Fruit fly (Drosophila melanogaster): Measurements from ENCODE around the gene GNBP3.

Gene GNBP3

DNA sequence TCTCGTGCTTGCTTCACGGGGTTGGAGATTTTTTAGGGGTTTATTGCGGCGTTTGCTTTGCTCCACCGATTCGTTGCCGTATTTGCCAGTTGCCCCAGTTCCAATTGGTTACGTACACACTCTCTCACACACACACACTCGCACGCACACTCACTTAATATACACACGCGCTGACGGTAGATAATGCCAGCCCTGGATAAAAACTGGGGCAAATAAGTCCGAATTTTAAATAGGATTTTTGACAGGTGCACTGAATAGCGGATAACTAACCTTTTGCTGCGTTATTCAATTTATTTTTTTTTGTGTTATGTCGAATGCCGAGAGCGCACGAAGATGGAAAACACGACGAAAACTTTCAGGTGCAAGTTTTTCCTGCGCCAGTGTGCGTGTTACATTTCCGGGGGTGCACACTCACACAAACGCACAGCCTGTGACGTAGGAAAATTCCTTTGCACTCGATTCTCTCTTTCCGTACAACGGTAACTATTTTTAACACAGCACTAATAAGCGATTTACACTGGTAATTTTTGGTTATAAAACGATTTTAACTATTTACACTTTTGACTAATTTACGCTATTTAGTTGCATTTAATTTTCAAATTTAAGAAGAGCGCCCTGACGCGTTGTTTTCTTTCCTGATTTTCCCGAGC is 2.1 kb upstream of the GNBP3 start:
- TF ChIP-seq CTCF (optimal IDR thresholded peaks at IDR 0.05) (no peak), CG8478 (optimal IDR thresholded peaks at IDR 0.05) (no peak)

DNA sequence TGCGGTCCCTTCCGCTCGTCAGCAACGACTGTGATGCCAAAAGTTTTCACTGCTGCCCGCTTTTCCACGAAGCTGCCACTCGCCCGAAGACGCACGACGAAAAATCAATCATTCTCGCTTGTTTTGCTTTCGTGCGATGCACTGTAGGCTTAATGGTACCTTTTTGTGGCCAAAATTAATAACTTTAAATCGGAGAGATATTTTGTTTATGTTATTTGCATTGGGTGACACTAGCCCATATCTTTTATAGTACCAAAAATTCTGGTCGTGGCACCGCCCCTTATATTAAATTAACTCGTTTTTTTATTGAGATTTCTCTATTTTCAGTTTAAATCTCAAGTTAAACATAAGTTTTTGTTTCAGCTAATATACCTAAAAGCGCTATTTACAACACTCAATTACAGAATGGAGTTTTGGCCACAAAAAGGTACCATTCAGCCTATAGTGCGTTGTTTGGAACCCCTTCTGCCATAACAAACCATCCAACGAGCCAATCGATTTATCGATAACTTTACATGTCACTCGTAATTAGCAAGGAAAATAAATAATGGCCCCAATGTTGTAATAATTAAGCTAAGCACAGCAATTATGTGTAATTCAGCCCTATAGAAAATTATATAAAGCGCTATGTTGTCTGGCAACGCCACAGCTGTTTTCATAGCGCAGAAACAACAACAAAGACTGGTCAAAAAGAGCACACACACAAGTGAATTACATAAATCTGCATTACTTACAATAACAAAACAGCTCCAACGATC is 1.4 kb upstream of the GNBP3 start:
- TF ChIP-seq CTCF (optimal IDR thresholded peaks at IDR 0.05) (no peak), CG8478 (optimal IDR thresholded peaks at IDR 0.05) (no peak)

DNA sequence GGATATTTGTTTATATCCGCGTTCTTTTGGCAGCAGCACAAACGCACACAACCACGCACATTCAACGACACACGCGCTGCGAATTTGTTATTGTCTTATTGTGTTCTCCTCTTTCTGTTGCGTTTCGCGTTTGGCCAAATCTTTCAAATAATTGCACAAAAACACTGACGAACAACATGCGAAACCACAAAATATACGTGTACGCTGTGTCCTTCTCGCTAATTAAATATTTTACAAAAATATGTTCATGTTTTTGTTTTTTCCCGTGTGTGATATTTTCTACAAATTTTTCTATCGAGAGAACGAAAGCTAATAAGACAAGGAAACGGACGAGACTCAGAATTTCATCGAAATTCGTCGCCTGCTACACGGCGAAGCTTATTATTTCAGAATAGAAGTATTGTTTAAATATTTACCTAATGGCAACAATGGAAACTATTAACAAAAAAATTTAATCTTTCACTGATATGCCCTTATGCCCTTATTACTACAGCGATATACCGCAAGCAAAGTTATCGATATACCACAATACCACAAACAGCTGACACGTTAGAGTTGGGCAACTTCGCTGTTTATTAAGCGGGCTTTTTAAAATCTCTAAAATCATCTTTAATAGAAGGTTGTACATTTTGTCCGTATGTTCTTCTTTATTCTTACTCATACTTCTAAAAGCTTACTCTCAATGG is 716 bp upstream of the GNBP3 start, which contains the start of the genes CG43783 and orb2:
Gene CG43783 (minus strand): TSS at position 311 of the 686 bp plus-strand sequence.
Gene orb2 (minus strand): TSS at position 502 of the 686 bp plus-strand sequence.
- TF ChIP-seq CG8478 (optimal IDR thresholded peaks at IDR 0.05) = no peak
- TF ChIP-seq CTCF (optimal IDR thresholded peaks at IDR 0.05) = no peak

DNA sequence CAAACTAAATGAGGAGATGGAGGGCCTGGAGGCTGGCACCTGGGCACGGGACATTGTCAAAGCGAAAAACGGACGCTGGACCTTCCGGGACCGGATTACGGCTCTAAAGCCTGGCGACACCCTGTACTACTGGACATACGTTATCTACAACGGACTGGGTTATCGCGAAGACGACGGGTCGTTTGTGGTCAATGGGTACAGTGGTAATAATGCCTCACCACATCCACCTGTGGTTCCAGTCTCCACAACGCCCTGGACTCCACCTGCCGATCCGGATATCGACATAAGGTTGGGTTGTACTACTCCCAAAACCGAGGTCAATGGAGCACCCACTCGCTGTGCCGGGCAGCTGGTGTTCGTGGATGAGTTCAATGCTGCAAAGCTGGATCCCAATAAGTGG is 378 bp downstream of the GNBP3 start:
- TF ChIP-seq CTCF (optimal IDR thresholded peaks at IDR 0.05) (no peak), CG8478 (optimal IDR thresholded peaks at IDR 0.05) (no peak)

DNA sequence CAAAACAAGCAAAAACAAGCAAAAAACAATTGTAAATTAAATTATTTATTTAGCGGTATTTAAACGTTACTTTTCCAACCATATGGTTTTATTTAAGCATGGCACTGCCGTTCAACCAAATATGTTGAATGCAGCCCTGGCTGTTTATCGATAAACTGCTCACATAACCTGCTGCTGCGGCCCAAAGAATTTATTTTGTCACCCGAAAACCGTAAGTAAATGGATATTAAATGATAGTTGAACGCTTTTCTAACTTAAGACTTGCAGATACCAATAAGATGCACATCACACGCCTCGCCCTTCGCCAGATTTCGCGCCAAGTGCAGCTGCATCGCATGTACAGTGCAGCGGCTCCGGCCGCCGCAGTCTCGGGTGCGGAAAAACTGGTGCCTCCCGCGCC is 1.8 kb downstream of the GNBP3 start, which contains the start of gene mRpL12:
Gene mRpL12 (plus strand): TSS at position 123 of the 400 bp plus-strand sequence.
- TF ChIP-seq CTCF (optimal IDR thresholded peaks at IDR 0.05) (no peak), CG8478 (optimal IDR thresholded peaks at IDR 0.05) (no peak)

DNA sequence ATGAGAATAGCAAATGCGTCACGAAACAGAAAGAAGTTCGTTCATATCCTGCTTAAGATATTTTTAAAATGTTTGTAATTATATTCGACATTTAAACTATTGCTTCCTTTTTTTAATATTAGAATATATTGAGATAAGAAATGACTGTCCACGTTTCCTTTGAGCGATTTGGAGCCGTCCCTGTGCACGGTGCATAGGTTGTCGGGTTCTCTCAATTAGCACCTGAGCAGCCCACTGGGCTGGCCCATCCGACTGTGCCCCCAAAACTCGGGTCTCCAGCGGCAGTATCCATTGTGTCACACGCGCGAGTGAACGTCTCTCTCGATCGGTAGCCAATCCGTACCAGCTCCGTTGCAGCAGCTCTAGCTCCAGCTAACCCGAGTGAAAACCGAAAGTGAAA is 3.7 kb downstream of the GNBP3 start, which contains the start of gene CG13313:
Gene CG13313 (plus strand): TSS at position 301 of the 400 bp plus-strand sequence.
- no peak for TF ChIP-seq CG8478 (optimal IDR thresholded peaks at IDR 0.05)
- no peak for TF ChIP-seq CTCF (optimal IDR thresholded peaks at IDR 0.05)

DNA sequence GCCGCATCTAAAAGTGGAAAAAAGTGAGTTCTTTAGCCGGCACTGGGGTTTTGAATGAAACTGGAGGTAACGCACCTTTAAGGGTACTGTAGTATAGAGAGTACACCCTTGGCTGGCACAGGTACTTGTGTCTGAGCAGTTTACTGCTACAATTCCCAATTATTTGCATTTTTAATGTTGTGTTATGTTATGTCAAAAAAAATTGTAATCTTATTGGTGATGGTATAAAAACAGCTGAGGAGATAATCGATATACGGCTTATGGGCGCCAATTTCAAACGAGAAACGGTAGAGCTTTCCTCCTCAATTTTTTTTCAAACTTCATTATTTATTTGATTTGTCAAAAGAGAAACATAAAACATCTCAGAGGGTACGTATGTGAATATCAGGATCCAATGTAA is 9.6 kb downstream of the GNBP3 start, which contains the start of gene ValRS-m:
Gene ValRS-m (minus strand): TSS at position 312 of the 400 bp plus-strand sequence.
- no peak for TF ChIP-seq CG8478 (optimal IDR thresholded peaks at IDR 0.05)
- no peak for TF ChIP-seq CTCF (optimal IDR thresholded peaks at IDR 0.05)

DNA sequence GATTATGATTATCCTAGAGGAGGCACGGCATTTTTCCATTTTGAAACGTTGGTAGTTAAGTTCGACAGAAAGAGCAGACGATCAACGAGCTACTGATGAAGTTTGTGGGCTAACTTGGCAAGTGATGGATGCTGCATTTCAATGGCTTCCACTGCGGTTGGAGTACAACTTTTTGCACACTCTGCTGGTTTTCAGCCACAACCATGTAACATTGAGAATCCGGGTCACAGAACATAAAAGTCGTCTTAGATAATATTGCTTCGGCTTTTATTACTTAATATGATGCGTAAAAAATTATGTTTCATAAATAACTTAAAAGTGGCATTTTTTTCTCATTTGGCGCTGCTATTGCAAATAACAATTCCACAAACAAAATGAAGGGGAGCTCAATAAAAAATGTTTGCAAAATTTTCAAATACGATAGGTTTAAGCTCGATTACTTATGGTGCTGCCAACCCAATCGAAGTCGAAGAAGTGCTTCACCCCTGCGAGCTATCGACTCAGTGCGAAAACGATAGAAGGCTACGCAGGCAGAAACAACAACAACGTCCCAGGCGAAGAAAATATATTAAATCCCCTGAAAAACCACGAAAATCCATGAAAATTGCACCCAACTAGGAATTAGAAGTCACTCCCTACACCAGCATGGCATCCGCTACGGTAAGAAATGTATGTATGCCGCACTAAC is 11.6 kb downstream of the GNBP3 start, which contains the start of the genes CG5653 and CG5021:
Gene CG5653 (minus strand): TSS at position 51 of the 688 bp plus-strand sequence.
Gene CG5021 (plus strand): TSS at position 506 of the 688 bp plus-strand sequence.
- no peak for TF ChIP-seq CG8478 (optimal IDR thresholded peaks at IDR 0.05)
- TF ChIP-seq CTCF (optimal IDR thresholded peaks at IDR 0.05) = no peak

DNA sequence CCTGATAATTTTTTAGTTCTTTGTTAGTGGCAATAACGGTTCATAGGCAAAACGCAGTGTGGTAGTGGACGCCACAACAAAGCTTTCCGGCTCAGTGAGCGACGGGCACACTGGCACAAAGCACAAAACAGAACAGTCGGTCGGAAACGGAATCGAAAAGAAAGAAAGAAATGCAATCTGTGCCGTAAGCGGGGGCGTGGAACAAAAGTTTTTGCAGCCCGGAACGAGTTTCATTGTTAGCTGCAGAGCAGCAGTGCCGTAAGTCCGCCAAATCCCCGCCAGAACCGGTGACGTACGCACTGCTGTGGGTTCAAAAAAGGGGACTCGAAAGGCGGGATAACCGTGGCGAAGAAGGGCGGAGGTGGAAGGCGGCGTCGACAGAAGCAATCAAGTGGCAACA is 13.6 kb downstream of the GNBP3 start, which contains the start of gene CG5026:
Gene CG5026 (plus strand): TSS at position 92 of the 400 bp plus-strand sequence.
- TF ChIP-seq CTCF (optimal IDR thresholded peaks at IDR 0.05) (no peak), CG8478 (optimal IDR thresholded peaks at IDR 0.05) (no peak)

DNA sequence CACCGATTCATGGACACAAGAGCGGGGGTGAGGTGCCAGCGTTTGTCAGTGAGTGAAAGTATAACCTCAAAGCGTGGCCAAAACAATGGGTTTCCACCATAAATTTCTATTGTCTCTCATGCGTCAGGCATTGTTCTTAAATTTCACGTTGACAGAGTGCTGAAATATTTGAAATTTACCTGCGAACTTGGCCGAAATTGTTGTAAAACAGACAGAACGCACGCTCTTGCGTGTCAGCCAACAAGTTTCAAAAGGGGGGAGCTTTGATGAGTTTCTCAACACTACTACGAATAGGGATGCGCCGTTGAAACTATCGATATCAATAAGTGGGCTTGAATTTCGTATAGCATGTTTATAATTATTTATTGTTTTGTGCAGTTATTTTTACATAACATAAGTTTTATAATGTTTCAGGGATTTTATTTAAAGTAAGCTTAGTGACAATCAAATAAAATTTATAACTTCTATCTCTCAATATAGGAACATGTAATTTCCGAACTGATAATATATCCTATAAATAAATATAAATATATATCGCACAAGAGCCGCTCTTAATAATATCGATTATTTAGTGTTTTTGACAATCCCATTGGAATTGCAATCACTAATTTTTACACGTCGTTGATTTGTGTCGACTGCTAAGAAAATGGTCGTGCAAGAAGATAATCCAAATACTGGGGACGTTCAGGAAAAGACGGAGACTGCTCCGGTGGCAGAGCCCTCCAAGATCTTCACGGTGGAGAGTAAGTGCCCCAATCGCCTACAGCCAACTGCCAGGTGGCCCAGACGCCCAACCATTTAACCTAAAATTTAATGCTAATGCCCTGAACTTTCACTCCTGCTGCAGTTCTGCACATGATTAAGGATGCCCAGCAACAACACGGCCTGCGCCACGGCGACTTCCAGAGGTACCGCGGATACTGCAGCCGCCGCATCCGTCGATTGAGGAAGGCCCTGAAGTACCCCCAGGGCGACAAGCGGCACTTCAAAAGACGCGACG is 20.0 kb downstream of the GNBP3 start, which contains the start of the genes pix and Srp68:
Gene pix (minus strand): TSS at position 288 of the 1,000 bp plus-strand sequence.
Gene Srp68 (plus strand): TSS at position 569 of the 1,000 bp plus-strand sequence.
- no peak for TF ChIP-seq CTCF (optimal IDR thresholded peaks at IDR 0.05)

DNA sequence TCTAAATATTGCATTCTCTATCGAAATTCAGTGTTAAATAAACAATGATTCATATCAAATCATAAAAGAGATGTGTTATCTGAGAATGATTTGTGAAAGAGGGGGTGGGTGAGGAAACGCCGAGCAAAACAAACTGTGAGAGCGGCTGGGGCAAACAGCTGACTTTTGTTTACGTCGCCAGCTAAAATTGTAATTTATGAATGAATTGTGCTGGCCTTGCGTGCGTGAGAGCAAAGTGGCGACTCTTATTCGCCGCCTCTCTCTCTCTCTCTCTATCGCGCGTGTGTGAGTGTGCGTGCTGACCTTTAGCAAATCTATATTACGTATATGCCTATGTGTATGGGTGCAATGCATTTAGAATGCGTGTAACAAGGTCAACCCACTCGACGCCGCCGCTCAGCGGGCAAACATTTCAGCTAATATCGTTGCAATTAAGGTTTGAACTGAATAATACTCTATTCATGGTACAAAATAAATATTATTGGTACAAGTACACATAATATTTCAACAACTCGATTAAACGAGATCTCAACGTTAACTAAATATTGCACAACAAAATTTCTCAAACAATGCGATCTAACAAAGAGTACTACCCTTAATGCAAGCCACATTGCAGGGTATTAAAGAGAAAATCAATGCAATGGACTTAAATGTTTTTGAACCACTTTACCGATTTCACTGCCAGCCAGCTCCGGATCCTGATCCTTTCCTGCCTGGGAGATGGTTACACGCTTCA is 24.0 kb downstream of the GNBP3 start:
- no peak for TF ChIP-seq CG8478 (optimal IDR thresholded peaks at IDR 0.05)
- no peak for TF ChIP-seq CTCF (optimal IDR thresholded peaks at IDR 0.05)

DNA sequence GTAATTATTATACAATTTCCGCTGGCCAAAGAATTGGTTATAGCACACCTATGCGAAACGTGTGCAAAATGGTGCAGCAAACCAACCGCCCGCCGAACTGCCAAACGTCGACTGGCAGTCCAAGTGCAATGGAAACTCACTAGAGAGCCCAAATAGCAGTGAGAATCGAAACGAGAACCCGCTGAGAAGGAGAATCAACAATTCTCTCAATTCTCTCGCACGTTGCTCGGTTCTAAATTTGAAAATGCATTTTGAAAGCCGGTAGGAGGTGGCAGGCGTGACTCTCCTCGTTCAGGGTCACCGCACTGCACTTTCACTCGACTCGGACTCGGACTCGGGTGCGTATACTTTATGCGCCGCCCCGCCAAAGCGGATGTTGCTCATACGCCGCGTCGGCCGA is 25.0 kb downstream of the GNBP3 start, which contains the start of gene CG5644:
Gene CG5644 (minus strand): TSS at position 101 of the 400 bp plus-strand sequence.
- TF ChIP-seq CG8478 (optimal IDR thresholded peaks at IDR 0.05) (no peak), CTCF (optimal IDR thresholded peaks at IDR 0.05) (no peak)
